Fruit fly (Drosophila melanogaster) whole organism, embryonic: ENCODE measurements around the gene Mkp3.

ENCODE experiments used
- ATbp ChIP-seq: fragments of 200-800 bp; sonication (Bioruptor generic); optimal IDR thresholded peaks from 2 replicates; lab custom pipeline; 2017; ENCODE audit warnings: missing biosample characterization, mild to moderate bottlenecking, missing genetic modification characterization, missing genetic modification reagents
- Ada2b ChIP-seq: fragments of 200-800 bp; sonication (Bioruptor generic); IDR thresholded peaks from 2 replicates; pipeline ENCODE4 v1.3.6; 2022; ENCODE audit warnings: missing biosample characterization, missing genetic modification characterization
- CG10267 ChIP-seq: fragments of 200-800 bp; sonication (Bioruptor generic); optimal IDR thresholded peaks from 2 replicates; lab custom pipeline; 2018; ENCODE audit warnings: missing biosample characterization, mild to moderate bottlenecking, missing genetic modification characterization, moderate library complexity
- CG10979 ChIP-seq: fragments of 200-800 bp; sonication (Bioruptor generic); optimal IDR thresholded peaks from 2 replicates; lab custom pipeline; 2018; ENCODE audit warnings: missing biosample characterization, mild to moderate bottlenecking, missing genetic modification characterization, moderate library complexity
- CG17361 ChIP-seq: fragments of 200-800 bp; sonication (Bioruptor generic); IDR thresholded peaks from 3 replicates; pipeline ENCODE4 v1.3.6; 2022; ENCODE audit warnings: missing biosample characterization, missing genetic modification characterization
- CG18262 ChIP-seq: fragments of 200-800 bp; optimal IDR thresholded peaks from 3 replicates; lab custom pipeline; 2019; ENCODE audit warnings: missing biosample characterization, mild to moderate bottlenecking, missing genetic modification characterization, moderate library complexity
- CG2120 ChIP-seq: fragments of 200-800 bp; sonication (Bioruptor generic); optimal IDR thresholded peaks from 3 replicates; lab custom pipeline; 2016; ENCODE audit warnings: missing biosample characterization, missing genetic modification characterization
- CG2712 ChIP-seq: fragments of 200-800 bp; optimal IDR thresholded peaks from 3 replicates; lab custom pipeline; 2019; ENCODE audit warnings: missing biosample characterization, mild to moderate bottlenecking, missing genetic modification characterization, moderate library complexity
- CG30403 ChIP-seq: fragments of 200-800 bp; sonication (Bioruptor generic); optimal IDR thresholded peaks from 3 replicates; lab custom pipeline; 2016; ENCODE audit warnings: missing biosample characterization, missing genetic modification characterization
- CG3065 ChIP-seq: fragments of 200-800 bp; sonication (Bioruptor generic); optimal IDR thresholded peaks from 2 replicates; lab custom pipeline; 2016; ENCODE audit warnings: missing biosample characterization, missing genetic modification characterization
- CG34422 ChIP-seq: fragments of 200-800 bp; sonication (Bioruptor generic); IDR thresholded peaks from 3 replicates; pipeline ENCODE4 v1.3.6; 2022; ENCODE audit warnings: missing biosample characterization, missing genetic modification characterization
- CG42726 ChIP-seq: fragments of 200-800 bp; sonication (Bioruptor generic); IDR thresholded peaks from 2 replicates; pipeline ENCODE4 v1.3.6; 2022; ENCODE audit warnings: missing biosample characterization, missing genetic modification characterization; ENCODE audit not compliant: partially characterized antibody
- CG4424 ChIP-seq: fragments of 200-800 bp; sonication (Bioruptor generic); optimal IDR thresholded peaks from 3 replicates; lab custom pipeline; 2016; ENCODE audit warnings: missing biosample characterization, missing genetic modification characterization
- CG6689 ChIP-seq: fragments of 200-800 bp; sonication (Bioruptor generic); IDR thresholded peaks from 2 replicates; pipeline ENCODE4 v1.3.6; 2022; ENCODE audit warnings: missing biosample characterization, missing genetic modification characterization
- CG8359 ChIP-seq: fragments of 200-800 bp; sonication (Bioruptor generic); optimal IDR thresholded peaks from 2 replicates; lab custom pipeline; 2017; ENCODE audit warnings: missing biosample characterization, mild to moderate bottlenecking, missing genetic modification characterization, borderline replicate concordance
- CG9727 ChIP-seq: fragments of 200-800 bp; sonication (Bioruptor generic); optimal IDR thresholded peaks from 3 replicates; lab custom pipeline; 2017; ENCODE audit warnings: missing biosample characterization, mild to moderate bottlenecking, missing genetic modification characterization
- CTCF ChIP-seq: fragments of 200-800 bp; sonication (Bioruptor generic); optimal IDR thresholded peaks from 2 replicates; lab custom pipeline; 2017; ENCODE audit warnings: missing biosample characterization, mild to moderate bottlenecking, missing genetic modification characterization, moderate library complexity
- Deaf1 ChIP-seq: fragments of 200-800 bp; optimal IDR thresholded peaks from 3 replicates; lab custom pipeline; 2019; ENCODE audit warnings: missing biosample characterization, mild to moderate bottlenecking, missing genetic modification characterization, moderate library complexity
- Dip2 ChIP-seq: fragments of 200-800 bp; sonication (Bioruptor generic); IDR thresholded peaks from 2 replicates; pipeline ENCODE4 v1.3.6; 2022; ENCODE audit warnings: missing biosample characterization, missing genetic modification characterization
- Fer1 ChIP-seq: fragments of 200-800 bp; sonication (Bioruptor generic); optimal IDR thresholded peaks from 2 replicates; lab custom pipeline; 2017; ENCODE audit warnings: missing biosample characterization, mild to moderate bottlenecking, missing genetic modification characterization
- HLH54F ChIP-seq: fragments of 200-800 bp; sonication (Bioruptor generic); optimal IDR thresholded peaks from 3 replicates; lab custom pipeline; 2016; ENCODE audit warnings: missing biosample characterization, missing genetic modification characterization
- MBD-R2 ChIP-seq: fragments of 200-800 bp; sonication (Bioruptor generic); IDR thresholded peaks from 2 replicates; pipeline ENCODE4 v1.3.6; 2022; ENCODE audit warnings: missing biosample characterization, missing genetic modification characterization
- Rfx ChIP-seq: fragments of 200-800 bp; sonication (Bioruptor generic); IDR thresholded peaks from 2 replicates; pipeline ENCODE4 v1.3.6; 2022; ENCODE audit warnings: missing biosample characterization, missing genetic modification characterization
- Vsx1 ChIP-seq: fragments of 200-800 bp; sonication (Bioruptor generic); optimal IDR thresholded peaks from 2 replicates; lab custom pipeline; 2017; ENCODE audit warnings: missing biosample characterization, mild to moderate bottlenecking, missing genetic modification characterization, missing genetic modification reagents
- Xrp1 ChIP-seq: fragments of 200-800 bp; sonication (Bioruptor generic); IDR thresholded peaks from 2 replicates; pipeline ENCODE4 v1.3.6; 2022; ENCODE audit warnings: missing biosample characterization, missing genetic modification characterization
- bsh ChIP-seq, 2 experiments: fragments of 200-800 bp; sonication (Bioruptor generic); optimal IDR thresholded peaks; 2 replicates each; lab custom pipeline; 2017 to 2018; ENCODE audit warnings: mild to moderate bottlenecking in 2 of 2, missing biosample characterization in 2 of 2, missing genetic modification characterization in 2 of 2, moderate library complexity in 1 of 2
- chinmo ChIP-seq: fragments of 200-800 bp; sonication (Bioruptor generic); IDR thresholded peaks from 4 replicates; pipeline ENCODE4 v1.3.6; 2022; ENCODE audit warnings: missing biosample characterization, missing genetic modification characterization; ENCODE audit not compliant: partially characterized antibody
- da ChIP-seq: fragments of 200-800 bp; sonication (Bioruptor generic); optimal IDR thresholded peaks from 2 replicates; lab custom pipeline; 2016; ENCODE audit warnings: missing biosample characterization, missing genetic modification characterization
- emc ChIP-seq: fragments of 200-800 bp; sonication (Bioruptor generic); optimal IDR thresholded peaks from 2 replicates; lab custom pipeline; 2016; ENCODE audit warnings: missing biosample characterization, missing genetic modification characterization
- ewg ChIP-seq: fragments of 200-800 bp; sonication (Bioruptor generic); optimal IDR thresholded peaks from 3 replicates; lab custom pipeline; 2017; ENCODE audit warnings: mild to moderate bottlenecking, missing biosample characterization, missing genetic modification reagents, missing genetic modification characterization
- gem ChIP-seq: fragments of 200-800 bp; sonication (Bioruptor generic); optimal IDR thresholded peaks from 2 replicates; lab custom pipeline; 2019; ENCODE audit warnings: missing biosample characterization, mild to moderate bottlenecking, missing genetic modification characterization, moderate library complexity
- grau ChIP-seq: fragments of 200-800 bp; optimal IDR thresholded peaks from 3 replicates; lab custom pipeline; 2019; ENCODE audit warnings: missing biosample characterization, mild to moderate bottlenecking, missing genetic modification characterization, moderate library complexity
- gro ChIP-seq: fragments of 200-800 bp; sonication (Bioruptor generic); optimal IDR thresholded peaks from 2 replicates; lab custom pipeline; 2016; ENCODE audit warnings: missing biosample characterization, missing genetic modification characterization
- hth ChIP-seq: fragments of >200 bp; optimal IDR thresholded peaks from 2 replicates; lab custom pipeline; 2017; ENCODE audit warnings: inconsistent platforms
- klu ChIP-seq: fragments of 200-800 bp; sonication (Bioruptor generic); IDR thresholded peaks from 2 replicates; pipeline ENCODE4 v1.3.6; 2022; ENCODE audit warnings: missing biosample characterization, missing genetic modification characterization
- lola ChIP-seq, 3 experiments: fragments of >200 bp in 2 of 3; fragments of 200-800 bp in 1 of 3; sonication (Bioruptor generic) in 1 of 3; optimal IDR thresholded peaks; 2 replicates each; lab custom pipeline; 2017 to 2019; ENCODE audit warnings: missing biosample characterization in 3 of 3, missing genetic modification characterization in 3 of 3, mild to moderate bottlenecking in 1 of 3, moderate library complexity in 1 of 3
- phol ChIP-seq: fragments of 200-800 bp; sonication (Bioruptor generic); optimal IDR thresholded peaks from 3 replicates; lab custom pipeline; 2018; ENCODE audit warnings: missing biosample characterization, mild to moderate bottlenecking, missing genetic modification characterization, moderate library complexity
- row ChIP-seq: fragments of 200-800 bp; sonication (Bioruptor generic); IDR thresholded peaks from 3 replicates; pipeline ENCODE4 v1.3.6; 2022; ENCODE audit warnings: missing biosample characterization, missing genetic modification characterization
- sens ChIP-seq: fragments of 200-800 bp; sonication (Bioruptor generic); peaks from one replicate; lab custom pipeline; 2016; ENCODE audit warnings: missing biosample characterization, missing genetic modification characterization
- seq ChIP-seq: fragments of 200-800 bp; sonication (Bioruptor generic); IDR thresholded peaks from 2 replicates; pipeline ENCODE4 v1.3.6; 2022; ENCODE audit warnings: missing biosample characterization, missing genetic modification characterization
- vfl ChIP-seq: fragments of 200-800 bp; sonication (Bioruptor generic); optimal IDR thresholded peaks from 2 replicates; lab custom pipeline; 2016; ENCODE audit warnings: missing biosample characterization, missing genetic modification characterization

The Mkp3 gene

dm6 chr3L:19055064-19055463 lies 31.2 kb downstream of the Mkp3 start:
- peak; percentile 45 for TF ChIP-seq sens (GFP tag; lab: Kevin White, UChicago)
- peak; percentile 15 for TF ChIP-seq CG18262 (tag; lab: Kevin White, UChicago)
- no peak for TF ChIP-seq vfl (GFP tag; lab: Kevin White, UChicago)
- TF ChIP-seq CG2712 (tag; lab: Kevin White, UChicago) = peak; percentile 19
- TF ChIP-seq bsh (GFP tag; optimal IDR thresholded peaks at IDR 0.05; lab: Kevin White, UChicago) = peak; percentile 14 to 20
- peak; percentile 31; the same call in 1 of the 3 replicates for TF ChIP-seq row (GFP tag; lab: Robert Waterston, UW)
- TF ChIP-seq CG2120 = peak; percentile 2
- peak; percentile 15 for TF ChIP-seq CG9727 (GFP tag; lab: Kevin White, UChicago)
- no peak for TF ChIP-seq klu
- TF ChIP-seq CG10267 = peak; percentile 17
- no peak for TF ChIP-seq ATbp (GFP tag; lab: Kevin White, UChicago)
- TF ChIP-seq gem (tag; lab: Kevin White, UChicago) = peak; percentile 31
- TF ChIP-seq grau (tag; lab: Kevin White, UChicago) = peak; percentile 7
- peak in 1 of 3 experiments; percentile 12 for TF ChIP-seq lola (GFP tag; optimal IDR thresholded peaks at IDR 0.05; lab: Kevin White, UChicago)
- TF ChIP-seq CG17361 (GFP tag; lab: Robert Waterston, UW) = 0 out of 3 replicates have a peak, but pooled peaks have one; percentile 25
- peak; percentile 5 for TF ChIP-seq CG30403 (GFP tag; lab: Kevin White, UChicago)
- peak; percentile 27 for TF ChIP-seq CG4424 (GFP tag; lab: Kevin White, UChicago)
- TF ChIP-seq HLH54F (GFP tag; lab: Kevin White, UChicago) = no peak
- peak; percentile 48 for TF ChIP-seq Xrp1 (GFP tag; lab: Robert Waterston, UW)
- TF ChIP-seq Fer1 (GFP tag; lab: Kevin White, UChicago) = no peak
- 0 out of 2 replicates have a peak, but pooled peaks have one; percentile 24 for TF ChIP-seq CG6689
- peak; percentile 3 for TF ChIP-seq phol (tag; lab: Kevin White, UChicago)
- no peak for TF ChIP-seq Ada2b (GFP tag; lab: Robert Waterston, UW)

- peak; percentile 75 for TF ChIP-seq CTCF (GFP tag; lab: Kevin White, UChicago)
- TF ChIP-seq seq (GFP tag; lab: Robert Waterston, UW) = peak; percentile 26; the same call in 1 of the 2 replicates
- peak; percentile 37 for TF ChIP-seq sens (GFP tag; lab: Kevin White, UChicago)
- TF ChIP-seq Dip2 = peak; percentile 6; the same call in 1 of the 2 replicates
- TF ChIP-seq MBD-R2 (GFP tag; lab: Robert Waterston, UW) = no peak
- peak; percentile 39 for TF ChIP-seq CG10979
- 0 out of 4 replicates have a peak, but pooled peaks have one; percentile 23 for TF ChIP-seq chinmo (GFP tag; lab: Robert Waterston, UW)
- TF ChIP-seq ewg (GFP tag; lab: Kevin White, UChicago) = peak; percentile 33
- peak; percentile 7; the same call in 1 of the 2 replicates for TF ChIP-seq Rfx (GFP tag; lab: Robert Waterston, UW)
- TF ChIP-seq CG34422 (GFP tag; lab: Robert Waterston, UW) = 0 out of 3 replicates have a peak, but pooled peaks have one; percentile 18
- TF ChIP-seq emc (GFP tag; lab: Kevin White, UChicago) = no peak
- TF ChIP-seq, all 482 proteins: peak for 9
These were observed 32.0 kb downstream of the Mkp3 start for dm6 chr3L:19054266-19054665.

dm6 chr3L:19053339-19053818 lies 32.8 kb downstream of the Mkp3 start, which contains the start of gene CG43407:
TSS of gene CG43407 (minus strand) at chr3L:19053389.
- TF ChIP-seq hth (lab: Kevin White, UChicago) (no peak), da (GFP tag; lab: Kevin White, UChicago) (no peak), CG3065 (no peak), CG42726 (GFP tag; lab: Robert Waterston, UW) (no peak), Deaf1 (tag; lab: Kevin White, UChicago) (no peak), Vsx1 (no peak), CG8359 (GFP tag; lab: Kevin White, UChicago) (no peak), gro (GFP tag; lab: Kevin White, UChicago) (no peak)
- TF ChIP-seq, all 482 proteins: peak for 0
